Fruit fly (Drosophila melanogaster): ENCODE data around the gene TfIIEalpha.
A peak's percentile ranks its signal among the peaks of the same experiment; 100 is the strongest.

TfIIEalpha gene

dm6 chr3L:11648410-11648809 lies 33.4 kb upstream of the TfIIEalpha start, which contains the start of the genes RIOK1 and Polr3H (continued):
- no peak for TF ChIP-seq tap (tag; optimal IDR thresholded peaks at IDR 0.05)
- no peak for TF ChIP-seq gem (tag; optimal IDR thresholded peaks at IDR 0.05)
- TF ChIP-seq CG15601 (tag; optimal IDR thresholded peaks at IDR 0.05), result no peak
- peak; percentile 20 for TF ChIP-seq bab2 (GFP tag; optimal IDR thresholded peaks at IDR 0.05)
- TF ChIP-seq B-H1 (GFP tag; IDR thresholded peaks at IDR 0.05), result no peak; the same call in 2 of the 3 replicates
- peak; percentile 43 for TF ChIP-seq CG17186 (GFP tag; optimal IDR thresholded peaks at IDR 0.05)
- peak; percentile 40; the same call in 1 of the 2 replicates for TF ChIP-seq NFAT (GFP tag; IDR thresholded peaks at IDR 0.05)
- peak; percentile 64 for TF ChIP-seq scrt (GFP tag; optimal IDR thresholded peaks at IDR 0.05)
- TF ChIP-seq CG4854 (GFP tag; optimal IDR thresholded peaks at IDR 0.05), result peak; percentile 47
- peak; percentile 73 for TF ChIP-seq Bteb2 (GFP tag; optimal IDR thresholded peaks at IDR 0.05)
- no peak for TF ChIP-seq Fer2 (tag; optimal IDR thresholded peaks at IDR 0.05)
- no peak for TF ChIP-seq Dip2 (GFP tag; IDR thresholded peaks at IDR 0.05)
- TF ChIP-seq slp2 (GFP tag; optimal IDR thresholded peaks at IDR 0.05), result peak; percentile 46
- TF ChIP-seq hth (optimal IDR thresholded peaks at IDR 0.05), result no peak
- peak; percentile 23 for TF ChIP-seq CG33557 (GFP tag; optimal IDR thresholded peaks at IDR 0.05)
- no peak for TF ChIP-seq unpg (GFP tag; optimal IDR thresholded peaks at IDR 0.05)
- no peak for TF ChIP-seq yki (optimal IDR thresholded peaks at IDR 0.05)
- TF ChIP-seq ssp (GFP tag; IDR thresholded peaks at IDR 0.05), result 0 out of 2 replicates have a peak, but pooled peaks have one; percentile 40
- peak; percentile 29 for TF ChIP-seq trh (GFP tag; optimal IDR thresholded peaks at IDR 0.05)
- TF ChIP-seq fd102C (GFP tag; optimal IDR thresholded peaks at IDR 0.05), result no peak
- peak; percentile 59; the same call in 1 of the 3 replicates for TF ChIP-seq CG11695 (GFP tag; IDR thresholded peaks at IDR 0.05)
- TF ChIP-seq CG13624 (GFP tag; optimal IDR thresholded peaks at IDR 0.05), result peak; percentile 80
- no peak for TF ChIP-seq Jarid2 (GFP tag; optimal IDR thresholded peaks at IDR 0.05)
- TF ChIP-seq gcm (GFP tag; optimal IDR thresholded peaks at IDR 0.05), result no peak
- peak; percentile 54 for TF ChIP-seq CG31388 (GFP tag; optimal IDR thresholded peaks at IDR 0.05)
- peak; percentile 27 for TF ChIP-seq CG18619 (GFP tag; optimal IDR thresholded peaks at IDR 0.05)
- peak; percentile 36 for TF ChIP-seq Six4 (GFP tag; optimal IDR thresholded peaks at IDR 0.05)
- TF ChIP-seq CG4820 (GFP tag; optimal IDR thresholded peaks at IDR 0.05), result peak; percentile 71
- peak; percentile 41; the same call in 1 of the 2 replicates for TF ChIP-seq Adf1 (GFP tag; IDR thresholded peaks at IDR 0.05)
- peak; percentile 61 for TF ChIP-seq CG16863 (GFP tag; optimal IDR thresholded peaks at IDR 0.05)
- TF ChIP-seq gro (GFP tag; optimal IDR thresholded peaks at IDR 0.05), result peak; percentile 80
- TF ChIP-seq vvl (GFP tag; IDR thresholded peaks at IDR 0.05), result peak; percentile 64; the same call in 1 of the 2 replicates
- TF ChIP-seq bowl (GFP tag; IDR thresholded peaks at IDR 0.05), result no peak
- no peak for TF ChIP-seq CG3281 (GFP tag; optimal IDR thresholded peaks at IDR 0.05)
- no peak for TF ChIP-seq D (optimal IDR thresholded peaks at IDR 0.05)
- no peak for TF ChIP-seq D (GFP tag; optimal IDR thresholded peaks at IDR 0.05)
- TF ChIP-seq Ravus (GFP tag; IDR thresholded peaks at IDR 0.05), result no peak; the same call in 1 of the 2 replicates
- peak; percentile 58 for TF ChIP-seq CG6689 (GFP tag; IDR thresholded peaks at IDR 0.05)
- no peak for TF ChIP-seq CG10147 (GFP tag; optimal IDR thresholded peaks at IDR 0.05)
- TF ChIP-seq CG30431 (GFP tag; optimal IDR thresholded peaks at IDR 0.05), result peak; percentile 33
- TF ChIP-seq CG13424 (tag; optimal IDR thresholded peaks at IDR 0.05), result peak; percentile 69
- no peak for TF ChIP-seq CG18599 (GFP tag; optimal IDR thresholded peaks at IDR 0.05)
- peak; percentile 79 for TF ChIP-seq CG12391 (tag; optimal IDR thresholded peaks at IDR 0.05)
- TF ChIP-seq CG17802 (tag; optimal IDR thresholded peaks at IDR 0.05), result peak; percentile 48
- TF ChIP-seq CG17829 (tag; optimal IDR thresholded peaks at IDR 0.05), result no peak
- peak; percentile 14 for TF ChIP-seq CG2202 (tag; optimal IDR thresholded peaks at IDR 0.05)
- TF ChIP-seq NC2β (GFP tag; optimal IDR thresholded peaks at IDR 0.05), result peak; percentile 67
- peak; percentile 67; the same call in 1 of the 2 replicates for TF ChIP-seq Xrp1 (GFP tag; IDR thresholded peaks at IDR 0.05)
- TF ChIP-seq Rx (GFP tag; IDR thresholded peaks at IDR 0.05), result no peak; the same call in 1 of the 2 replicates
- TF ChIP-seq Abd-B (GFP tag; optimal IDR thresholded peaks at IDR 0.05), result no peak
- no peak for TF ChIP-seq Kr (GFP tag; optimal IDR thresholded peaks at IDR 0.05)
- no peak for TF ChIP-seq sqz (GFP tag; optimal IDR thresholded peaks at IDR 0.05)

Data from whole organism, embryonic.